Worm (Caenorhabditis elegans) whole organism, mixed stage, embryonic: Measurements from ENCODE around the gene R102.3.

Source experiments
- cnd-1 ChIP-seq: fragments of 200-800 bp; sonication (Bioruptor generic); optimal IDR thresholded peaks from 2 replicates; lab custom pipeline; 2018; ENCODE audit warnings: mild to moderate bottlenecking, missing genetic modification characterization, missing compliant biosample characterization
- elt-1 ChIP-seq: sonication (generic microtip); optimal IDR thresholded peaks from 2 replicates; lab custom pipeline; 2017; ENCODE audit warnings: missing genetic modification characterization, mild to moderate bottlenecking, missing compliant biosample characterization, antibody characterized with exemption, moderate library complexity, borderline replicate concordance; ENCODE audit not compliant: insufficient read depth
- ham-2 ChIP-seq: fragments of 200-800 bp; sonication (Bioruptor generic); optimal IDR thresholded peaks from 2 replicates; lab custom pipeline; 2018; ENCODE audit warnings: mild to moderate bottlenecking, missing genetic modification characterization, missing compliant biosample characterization
- lin-13 ChIP-seq: fragments of 150-350 bp; optimal IDR thresholded peaks from 2 replicates; lab custom pipeline; 2014; ENCODE audit warnings: missing biosample characterization, missing genetic modification characterization
- lsy-2 ChIP-seq: fragments of 150-350 bp; optimal IDR thresholded peaks from 2 replicates; lab custom pipeline; 2014; ENCODE audit warnings: missing biosample characterization, missing genetic modification characterization
- mep-1 ChIP-seq: fragments of 150-350 bp; optimal IDR thresholded peaks from 2 replicates; lab custom pipeline; 2017; ENCODE audit warnings: missing biosample characterization, missing genetic modification reagents, missing genetic modification characterization, inconsistent platforms
- nhr-28 ChIP-seq: fragments of 150-350 bp; optimal IDR thresholded peaks from 2 replicates; lab custom pipeline; 2014; ENCODE audit warnings: missing biosample characterization, missing genetic modification characterization
- pha-4 ChIP-seq: fragments of 150-350 bp; optimal IDR thresholded peaks from 2 replicates; lab custom pipeline; 2018; ENCODE audit warnings: missing biosample characterization, missing genetic modification reagents, missing genetic modification characterization
- unc-39 ChIP-seq: fragments of 150-350 bp; optimal IDR thresholded peaks from 2 replicates; lab custom pipeline; 2014; ENCODE audit warnings: missing biosample characterization, missing genetic modification characterization
- unc-62 ChIP-seq: fragments of 150-350 bp; optimal IDR thresholded peaks from 2 replicates; lab custom pipeline; 2014; ENCODE audit warnings: missing biosample characterization, missing genetic modification reagents, missing genetic modification characterization
- ztf-11 ChIP-seq: fragments of 150-350 bp; optimal IDR thresholded peaks from 2 replicates; lab custom pipeline; 2014; ENCODE audit warnings: missing biosample characterization, missing genetic modification characterization

ce11 chrIV:10661760-10662159, 27.6 kb upstream of the R102.3 start, which contains the start of gene fmo-1:
- TF ChIP-seq unc-39 (tag; lab: Kevin White, UChicago) (no peak), lsy-2 (tag; lab: Kevin White, UChicago) (no peak), unc-62 (GFP tag; lab: Kevin White, UChicago) (no peak), lin-13 (tag; lab: Kevin White, UChicago) (no peak), nhr-28 (no peak), ham-2 (GFP tag; lab: Kevin White, UChicago) (no peak), ztf-11 (tag; lab: Kevin White, UChicago) (no peak), elt-1 (tag; lab: Kevin White, UChicago) (no peak), mep-1 (no peak), pha-4 (tag; lab: Kevin White, UChicago) (no peak), cnd-1 (tag; lab: Kevin White, UChicago) (no peak)
